Fruit fly (Drosophila melanogaster): ENCODE results near the gene Tgs1.

Gene Tgs1

DNA sequence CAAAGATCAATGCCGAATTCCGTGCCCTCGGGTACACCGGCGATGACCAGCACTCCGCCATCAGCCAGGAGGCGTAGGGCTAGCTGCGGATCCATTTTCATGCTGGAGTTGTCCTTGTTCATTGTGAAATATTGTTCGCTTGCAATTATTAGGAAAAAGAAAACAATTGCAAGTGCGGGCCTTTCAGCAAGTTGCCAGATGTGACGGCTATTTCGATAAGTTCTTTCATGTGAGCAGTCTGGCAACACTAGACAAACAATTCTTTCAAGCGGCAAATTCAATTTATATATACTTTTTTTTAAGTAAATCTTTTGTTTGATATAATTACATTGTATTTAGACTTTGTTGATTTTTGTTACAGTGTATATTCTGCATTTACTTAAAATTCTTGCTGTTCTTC is 2.8 kb upstream of the Tgs1 start, which contains the start of gene CG12320 (continued):
- no peak for TF ChIP-seq amos (GFP tag; IDR thresholded peaks at IDR 0.05; ENCODE audit: partially characterized antibody)
- no peak for TF ChIP-seq CG13775 (GFP tag; optimal IDR thresholded peaks at IDR 0.05)
- TF ChIP-seq CG18619 (GFP tag; optimal IDR thresholded peaks at IDR 0.05), result no peak
- no peak for TF ChIP-seq slou (GFP tag; optimal IDR thresholded peaks at IDR 0.05)
- TF ChIP-seq Med (GFP tag), result peak; percentile 32
- TF ChIP-seq Doc2 (GFP tag; IDR thresholded peaks at IDR 0.05), result no peak
- no peak for TF ChIP-seq ATbp (GFP tag; optimal IDR thresholded peaks at IDR 0.05)
- TF ChIP-seq Opbp (GFP tag; IDR thresholded peaks at IDR 0.05; ENCODE audit: partially characterized antibody), result 0 out of 3 replicates have a peak, but pooled peaks have one; percentile 28
- no peak for TF ChIP-seq GATAe (GFP tag; conservative IDR thresholded peaks at IDR 0.05)
- peak; percentile 10 for TF ChIP-seq CTCF (GFP tag; optimal IDR thresholded peaks at IDR 0.05)
- TF ChIP-seq crp (GFP tag; optimal IDR thresholded peaks at IDR 0.05), result no peak
- TF ChIP-seq Adf1 (GFP tag; IDR thresholded peaks at IDR 0.05), result no peak
- no peak for TF ChIP-seq CG10654 (GFP tag; optimal IDR thresholded peaks at IDR 0.05)
- TF ChIP-seq CG6654 (GFP tag; optimal IDR thresholded peaks at IDR 0.05), result no peak
- no peak for TF ChIP-seq CG30020 (tag; optimal IDR thresholded peaks at IDR 0.05)
- TF ChIP-seq CG1529 (GFP tag; optimal IDR thresholded peaks at IDR 0.05), result no peak
- no peak for TF ChIP-seq CG8290 (GFP tag; optimal IDR thresholded peaks at IDR 0.05)
- no peak for TF ChIP-seq CG8290 (tag; optimal IDR thresholded peaks at IDR 0.05)
- TF ChIP-seq Ravus (GFP tag; IDR thresholded peaks at IDR 0.05), result no peak
- peak; percentile 33; the same call in 1 of the 2 replicates for TF ChIP-seq nerfin-2 (GFP tag; IDR thresholded peaks at IDR 0.05; ENCODE audit: partially characterized antibody)
- TF ChIP-seq lola (GFP tag; optimal IDR thresholded peaks at IDR 0.05), result no peak
- TF ChIP-seq Stat92E (GFP tag; optimal IDR thresholded peaks at IDR 0.05), result no peak
- TF ChIP-seq CG10462 (GFP tag; optimal IDR thresholded peaks at IDR 0.05), result no peak
- TF ChIP-seq Awh (GFP tag; IDR thresholded peaks at IDR 0.05), result no peak
- TF ChIP-seq gsb (GFP tag; IDR thresholded peaks at IDR 0.05), result no peak
- no peak for TF ChIP-seq CG4282 (GFP tag; optimal IDR thresholded peaks at IDR 0.05)
- no peak for TF ChIP-seq CG15479 (GFP tag; optimal IDR thresholded peaks at IDR 0.05)
- no peak for TF ChIP-seq CG6854 (GFP tag; optimal IDR thresholded peaks at IDR 0.05)
- TF ChIP-seq unpg (GFP tag; optimal IDR thresholded peaks at IDR 0.05), result no peak
- TF ChIP-seq CG9797 (GFP tag; optimal IDR thresholded peaks at IDR 0.05), result peak; percentile 0
- no peak for TF ChIP-seq z (GFP tag; IDR thresholded peaks at IDR 0.05)
- TF ChIP-seq h (optimal IDR thresholded peaks at IDR 0.05), result no peak
- no peak for TF ChIP-seq CHES-1-like (GFP tag; optimal IDR thresholded peaks at IDR 0.05)
- TF ChIP-seq CoRest (tag; optimal IDR thresholded peaks at IDR 0.05), result no peak
- no peak for TF ChIP-seq CG12744 (GFP tag; optimal IDR thresholded peaks at IDR 0.05)
- TF ChIP-seq Sox100B (GFP tag; optimal IDR thresholded peaks at IDR 0.05), result no peak
- no peak for TF ChIP-seq zen2 (GFP tag; IDR thresholded peaks at IDR 0.05; ENCODE audit: partially characterized antibody)
- no peak for TF ChIP-seq az2 (GFP tag; optimal IDR thresholded peaks at IDR 0.05)
- no peak for TF ChIP-seq wor (GFP tag; IDR thresholded peaks at IDR 0.05)
- no peak for TF ChIP-seq scrt (GFP tag; optimal IDR thresholded peaks at IDR 0.05)
- TF ChIP-seq knrl (GFP tag; IDR thresholded peaks at IDR 0.05; ENCODE audit: partially characterized antibody), result no peak
- no peak for TF ChIP-seq insv (GFP tag; optimal IDR thresholded peaks at IDR 0.05)
- no peak for TF ChIP-seq HmgD (GFP tag; optimal IDR thresholded peaks at IDR 0.05)
- no peak for TF ChIP-seq grn (GFP tag; optimal IDR thresholded peaks at IDR 0.05)
- TF ChIP-seq CG9609 (GFP tag; optimal IDR thresholded peaks at IDR 0.05), result no peak
- TF ChIP-seq E2f2 (GFP tag; IDR thresholded peaks at IDR 0.05), result peak; percentile 94
- no peak for TF ChIP-seq NC2α (GFP tag; optimal IDR thresholded peaks at IDR 0.05)
- no peak for TF ChIP-seq BtbVII (GFP tag; optimal IDR thresholded peaks at IDR 0.05)
- TF ChIP-seq CG9437 (GFP tag; optimal IDR thresholded peaks at IDR 0.05), result no peak
- no peak for TF ChIP-seq Ets97D (GFP tag; optimal IDR thresholded peaks at IDR 0.05)
- no peak for TF ChIP-seq CG1647 (GFP tag; optimal IDR thresholded peaks at IDR 0.05)
- TF ChIP-seq CG13123 (GFP tag; optimal IDR thresholded peaks at IDR 0.05), result no peak
